Fruit fly (Drosophila melanogaster) whole organism: ENCODE measurements around the gene CG5004.

Experiments used
- CG8478 ChIP-seq: fragments of >200 bp; optimal IDR thresholded peaks from 2 replicates; lab custom pipeline; 2018; ENCODE audit warnings: inconsistent platforms
- Dll ChIP-seq: fragments of >200 bp; optimal IDR thresholded peaks from 2 replicates; lab custom pipeline; 2017
- pan ChIP-seq: fragments of >200 bp; optimal IDR thresholded peaks from 2 replicates; lab custom pipeline; 2017
- psq ChIP-seq: fragments of >200 bp; optimal IDR thresholded peaks from 2 replicates; lab custom pipeline; 2017

dm6 chrX:17162446-17163013 lies 55.1 kb downstream of the CG5004 start:
- TF ChIP-seq psq (no peak), CG8478 (lab: Kevin White, UChicago) (no peak), pan (lab: Kevin White, UChicago) (no peak), Dll (lab: Kevin White, UChicago) (no peak)
